Fruit fly (Drosophila melanogaster) whole organism, wandering third instar larva: ENCODE measurements around the gene aub.

Experiments
- Dfd ChIP-seq: fragments of >200 bp; optimal IDR thresholded peaks from 2 replicates; lab custom pipeline; 2017; ENCODE audit warnings: missing biosample characterization, missing genetic modification characterization
- N ChIP-seq: fragments of >200 bp; optimal IDR thresholded peaks from 2 replicates; lab custom pipeline; 2018; ENCODE audit warnings: missing biosample characterization, missing external identifiers, missing genetic modification characterization
- fru ChIP-seq: fragments of 200-800 bp; sonication (Bioruptor generic); optimal IDR thresholded peaks from 3 replicates; lab custom pipeline; 2016; ENCODE audit warnings: missing biosample characterization, mild to moderate bottlenecking, missing genetic modification characterization
- jim ChIP-seq: fragments of 175-275, 200-325 bp; sonication (Bioruptor generic); optimal IDR thresholded peaks from 2 replicates; lab custom pipeline; 2016; ENCODE audit warnings: missing biosample characterization, mild to moderate bottlenecking, missing genetic modification characterization
- pan ChIP-seq: fragments of >200 bp; optimal IDR thresholded peaks from 2 replicates; lab custom pipeline; 2017
- psq ChIP-seq: fragments of 200-800 bp; sonication (Bioruptor generic); optimal IDR thresholded peaks from 3 replicates; lab custom pipeline; 2017; ENCODE audit warnings: missing biosample characterization, mild to moderate bottlenecking, missing genetic modification characterization, moderate library complexity
- rgr ChIP-seq: fragments of 200-800 bp; sonication (Bioruptor generic); optimal IDR thresholded peaks from 3 replicates; lab custom pipeline; 2016; ENCODE audit warnings: missing biosample characterization, mild to moderate bottlenecking, missing genetic modification characterization
- sv ChIP-seq: fragments of 200-800 bp; sonication (Bioruptor generic); optimal IDR thresholded peaks from 3 replicates; lab custom pipeline; 2016; ENCODE audit warnings: missing biosample characterization, missing genetic modification characterization

DNA sequence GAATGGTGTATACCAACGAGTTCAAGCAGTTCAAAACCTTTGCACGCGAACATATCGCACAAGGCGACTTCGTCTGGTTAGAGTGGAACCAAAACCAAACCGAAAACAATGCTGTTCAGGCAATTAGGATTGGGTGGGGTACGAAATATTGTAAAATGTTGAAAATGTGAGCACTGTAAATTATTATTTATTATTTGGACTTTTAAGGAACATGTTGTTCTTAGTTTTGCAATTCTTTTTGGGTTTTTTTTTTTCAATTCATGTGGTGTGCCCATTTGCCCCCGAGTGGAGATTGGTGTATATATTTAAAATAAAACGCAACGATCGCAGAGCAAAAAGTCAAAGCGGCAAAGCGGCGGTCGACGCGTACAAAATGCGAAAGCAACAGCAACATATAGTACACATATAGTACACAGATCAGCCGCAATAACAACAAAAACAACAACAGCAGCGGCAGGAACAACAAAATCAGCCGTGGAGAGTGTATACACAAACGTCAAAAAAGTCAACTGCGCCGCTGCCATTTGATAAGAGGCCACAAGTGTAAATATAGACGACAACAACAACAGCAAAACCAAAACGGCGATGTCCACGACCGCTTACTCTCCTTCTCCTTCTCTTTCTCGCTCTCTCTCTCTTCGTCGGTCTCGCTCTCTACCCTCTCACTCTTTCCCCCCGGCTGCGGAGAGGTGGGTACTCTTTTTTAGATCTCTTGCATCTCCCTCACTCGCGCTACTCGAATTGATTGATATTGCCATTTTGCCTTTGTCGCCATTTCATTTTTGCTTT lies 43.6 kb upstream of the aub start:
- no peak for TF ChIP-seq sv (GFP tag; lab: Kevin White, UChicago)
- TF ChIP-seq Dfd, result peak; percentile 1
- TF ChIP-seq psq (GFP tag; lab: Kevin White, UChicago), result peak; percentile 79
- no peak for TF ChIP-seq jim (GFP tag; lab: Kevin White, UChicago)
- no peak for TF ChIP-seq N (GFP tag; lab: Kevin White, UChicago)
- peak; percentile 70 for TF ChIP-seq fru (GFP tag; lab: Kevin White, UChicago)
- peak; percentile 87 for TF ChIP-seq rgr
- TF ChIP-seq pan (lab: Kevin White, UChicago), result no peak
